Worm (Caenorhabditis elegans) whole organism, L2 larva: Measurements from ENCODE around the gene epg-4.

Experiments
- C34F6.9 ChIP-seq: fragments of 150-350 bp; optimal IDR thresholded peaks from 2 replicates; lab custom pipeline; 2014; ENCODE audit warnings: missing biosample characterization, missing genetic modification characterization
- F13H6.1 ChIP-seq: sonication (generic microtip); optimal IDR thresholded peaks from 2 replicates; lab custom pipeline; 2016; ENCODE audit warnings: missing genetic modification characterization, missing compliant biosample characterization
- R02D3.7 ChIP-seq: fragments of 150-350 bp; optimal IDR thresholded peaks from 2 replicates; lab custom pipeline; 2014; ENCODE audit warnings: missing biosample characterization, missing genetic modification characterization
- Y55F3AM.14 ChIP-seq: fragments of 200-800 bp; sonication (Bioruptor generic); optimal IDR thresholded peaks from 2 replicates; lab custom pipeline; 2018; ENCODE audit warnings: mild to moderate bottlenecking, missing genetic modification characterization, missing compliant biosample characterization
- ZK546.5 ChIP-seq: sonication (generic microtip); optimal IDR thresholded peaks from 2 replicates; lab custom pipeline; 2017; ENCODE audit warnings: missing biosample characterization, missing genetic modification characterization
- alr-1 ChIP-seq: fragments of 150-350 bp; optimal IDR thresholded peaks from 2 replicates; lab custom pipeline; 2014; ENCODE audit warnings: missing biosample characterization, missing genetic modification characterization
- aly-2 ChIP-seq: fragments of 150-350 bp; optimal IDR thresholded peaks from 2 replicates; lab custom pipeline; 2014; ENCODE audit warnings: missing biosample characterization, missing genetic modification characterization
- ama-1 ChIP-seq: fragments of 150-350 bp; optimal IDR thresholded peaks from 2 replicates; lab custom pipeline; 2018; ENCODE audit warnings: inconsistent platforms
- blmp-1 ChIP-seq: sonication (generic microtip); optimal IDR thresholded peaks from 2 replicates; lab custom pipeline; 2017; ENCODE audit warnings: missing genetic modification characterization, mild to moderate bottlenecking, missing compliant biosample characterization, antibody characterized with exemption, moderate library complexity; ENCODE audit not compliant: insufficient read depth
- ceh-16 ChIP-seq: fragments of 150-350 bp; optimal IDR thresholded peaks from 2 replicates; lab custom pipeline; 2014; ENCODE audit warnings: missing biosample characterization, missing genetic modification characterization
- ceh-82 ChIP-seq: fragments of 150-350 bp; optimal IDR thresholded peaks from 2 replicates; lab custom pipeline; 2014; ENCODE audit warnings: missing biosample characterization, missing genetic modification characterization
- crh-2 ChIP-seq: sonication (generic microtip); optimal IDR thresholded peaks from 2 replicates; lab custom pipeline; 2017; ENCODE audit warnings: missing biosample characterization, missing genetic modification characterization
- dmd-4 ChIP-seq: sonication (generic microtip); optimal IDR thresholded peaks from 2 replicates; lab custom pipeline; 2017; ENCODE audit warnings: missing biosample characterization, missing genetic modification characterization
- egl-27 ChIP-seq: sonication (generic microtip); optimal IDR thresholded peaks from 3 replicates; lab custom pipeline; 2017; ENCODE audit warnings: missing biosample characterization, missing genetic modification reagents, missing genetic modification characterization
- elt-1 ChIP-seq: fragments of 150-350 bp; optimal IDR thresholded peaks from 2 replicates; lab custom pipeline; 2014; ENCODE audit warnings: missing biosample characterization, missing genetic modification characterization
- elt-3 ChIP-seq: sonication (generic microtip); optimal IDR thresholded peaks from 2 replicates; lab custom pipeline; 2017; ENCODE audit warnings: missing biosample characterization, missing genetic modification characterization
- fos-1 ChIP-seq: fragments of 150-350 bp; optimal IDR thresholded peaks from 2 replicates; lab custom pipeline; 2014; ENCODE audit warnings: missing biosample characterization, missing genetic modification characterization
- gmeb-1 ChIP-seq: fragments of 150-350 bp; optimal IDR thresholded peaks from 2 replicates; lab custom pipeline; 2014; ENCODE audit warnings: missing biosample characterization, missing genetic modification characterization
- lin-11 ChIP-seq: fragments of 150-350 bp; sonication (generic microtip); optimal IDR thresholded peaks from 2 replicates; lab custom pipeline; 2014; ENCODE audit warnings: missing biosample characterization, missing genetic modification characterization, inconsistent platforms, mixed read lengths
- lin-13 ChIP-seq: fragments of 150-350 bp; optimal IDR thresholded peaks from 2 replicates; lab custom pipeline; 2014; ENCODE audit warnings: missing biosample characterization, missing genetic modification reagents, missing genetic modification characterization
- lin-39 ChIP-seq: fragments of 150-350 bp; optimal IDR thresholded peaks from 2 replicates; lab custom pipeline; 2014; ENCODE audit warnings: missing biosample characterization, missing genetic modification reagents, missing genetic modification characterization
- lsy-2 ChIP-seq, 2 experiments: fragments of 150-350 bp in 1 of 2; sonication (generic microtip) in 1 of 2; optimal IDR thresholded peaks; 2 replicates each; lab custom pipeline; 2014 to 2017; ENCODE audit warnings: missing biosample characterization in 2 of 2, missing genetic modification characterization in 2 of 2
- mab-5 ChIP-seq: fragments of 150-350 bp; optimal IDR thresholded peaks from 2 replicates; lab custom pipeline; 2014; ENCODE audit warnings: missing biosample characterization, missing genetic modification characterization
- mbf-1 ChIP-seq: sonication (generic microtip); optimal IDR thresholded peaks from 2 replicates; lab custom pipeline; 2017; ENCODE audit warnings: missing biosample characterization, missing genetic modification characterization
- mdl-1 ChIP-seq, 2 experiments: fragments of 150-350 bp in 1 of 2; sonication (generic microtip) in 1 of 2; optimal IDR thresholded peaks; 2 replicates each; lab custom pipeline; 2017; ENCODE audit warnings: missing biosample characterization in 2 of 2, missing genetic modification characterization in 2 of 2
- nhr-10 ChIP-seq: sonication (generic microtip); optimal IDR thresholded peaks from 2 replicates; lab custom pipeline; 2017; ENCODE audit warnings: missing biosample characterization, missing genetic modification characterization
- nhr-11 ChIP-seq: fragments of 150-350 bp; optimal IDR thresholded peaks from 2 replicates; lab custom pipeline; 2014; ENCODE audit warnings: missing biosample characterization, missing genetic modification characterization
- nhr-12 ChIP-seq: fragments of 150-350 bp; optimal IDR thresholded peaks from 2 replicates; lab custom pipeline; 2014; ENCODE audit warnings: missing biosample characterization, missing genetic modification characterization
- nhr-129 ChIP-seq: fragments of 150-350 bp; optimal IDR thresholded peaks from 2 replicates; lab custom pipeline; 2014; ENCODE audit warnings: missing biosample characterization, missing genetic modification characterization
- nhr-21 ChIP-seq: fragments of 150-350 bp; optimal IDR thresholded peaks from 2 replicates; lab custom pipeline; 2014; ENCODE audit warnings: missing biosample characterization, missing genetic modification characterization
- nhr-23 ChIP-seq: fragments of 150-350 bp; optimal IDR thresholded peaks from 2 replicates; lab custom pipeline; 2014; ENCODE audit warnings: missing biosample characterization, missing genetic modification reagents, missing genetic modification characterization
- nhr-237 ChIP-seq: fragments of 150-350 bp; optimal IDR thresholded peaks from 2 replicates; lab custom pipeline; 2014; ENCODE audit warnings: missing biosample characterization, missing genetic modification characterization
- nhr-25 ChIP-seq: fragments of 150-350 bp; sonication (generic microtip); optimal IDR thresholded peaks from 3 replicates; lab custom pipeline; 2014; ENCODE audit warnings: missing biosample characterization, missing genetic modification characterization
- nhr-6 ChIP-seq: fragments of 150-350 bp; optimal IDR thresholded peaks from 2 replicates; lab custom pipeline; 2014; ENCODE audit warnings: missing biosample characterization, missing genetic modification characterization
- nhr-77 ChIP-seq: fragments of 150-350 bp; optimal IDR thresholded peaks from 2 replicates; lab custom pipeline; 2014; ENCODE audit warnings: missing biosample characterization, missing genetic modification characterization
- peb-1 ChIP-seq: fragments of 150-350 bp; optimal IDR thresholded peaks from 2 replicates; lab custom pipeline; 2014; ENCODE audit warnings: missing biosample characterization, missing genetic modification characterization
- sem-4 ChIP-seq: fragments of 150-350 bp; optimal IDR thresholded peaks from 2 replicates; lab custom pipeline; 2014; ENCODE audit warnings: missing biosample characterization, missing genetic modification reagents, missing genetic modification characterization
- skn-1 ChIP-seq: sonication (generic microtip); optimal IDR thresholded peaks from 2 replicates; lab custom pipeline; 2017; ENCODE audit warnings: missing biosample characterization, missing genetic modification characterization
- sma-3 ChIP-seq: sonication (generic microtip); optimal IDR thresholded peaks from 2 replicates; lab custom pipeline; 2016; ENCODE audit warnings: missing genetic modification reagents, missing genetic modification characterization, missing compliant biosample characterization
- sma-9 ChIP-seq, 2 experiments: fragments of 150-350 bp in 1 of 2; sonication (generic microtip) in 1 of 2; optimal IDR thresholded peaks; 2 replicates each; lab custom pipeline; 2014 to 2016; ENCODE audit warnings: missing genetic modification characterization in 2 of 2, mild to moderate bottlenecking in 1 of 2, missing biosample characterization in 1 of 2, missing compliant biosample characterization in 1 of 2, missing genetic modification reagents in 1 of 2, moderate library complexity in 1 of 2
- snpc-4 ChIP-seq: fragments of 150-350 bp; optimal IDR thresholded peaks from 2 replicates; lab custom pipeline; 2014; ENCODE audit warnings: missing biosample characterization, missing genetic modification characterization
- unc-39 ChIP-seq: fragments of 150-350 bp; optimal IDR thresholded peaks from 2 replicates; lab custom pipeline; 2014; ENCODE audit warnings: missing biosample characterization, missing genetic modification characterization
- unc-55 ChIP-seq: fragments of 150-350 bp; sonication (generic microtip); optimal IDR thresholded peaks from 3 replicates; lab custom pipeline; 2014; ENCODE audit warnings: missing biosample characterization, missing genetic modification reagents, missing genetic modification characterization
- unc-62 ChIP-seq: fragments of 150-350 bp; optimal IDR thresholded peaks from 2 replicates; lab custom pipeline; 2014; ENCODE audit warnings: missing biosample characterization, missing genetic modification reagents, missing genetic modification characterization
- zag-1 ChIP-seq: fragments of 150-350 bp; optimal IDR thresholded peaks from 2 replicates; lab custom pipeline; 2014; ENCODE audit warnings: missing biosample characterization, missing genetic modification characterization
- ztf-1 ChIP-seq: fragments of 200-800 bp; sonication (Bioruptor generic); conservative IDR thresholded peaks from 2 replicates; pipeline ENCODE4 v1.3.6; 2022; ENCODE audit warnings: missing genetic modification characterization, missing compliant biosample characterization
- ztf-11 ChIP-seq: sonication (generic microtip); optimal IDR thresholded peaks from 2 replicates; lab custom pipeline; 2017; ENCODE audit warnings: missing biosample characterization, missing genetic modification characterization
- ztf-4 ChIP-seq: fragments of 150-350 bp; optimal IDR thresholded peaks from 2 replicates; lab custom pipeline; 2014; ENCODE audit warnings: missing biosample characterization, missing genetic modification characterization

Gene epg-4

ce11 chrIII:7165276-7165675 is 16.7 kb upstream of the epg-4 start:
- no peak for TF ChIP-seq peb-1
- no peak for TF ChIP-seq egl-27 (tag; lab: Kevin White, UChicago)
- no peak for TF ChIP-seq elt-1
- TF ChIP-seq crh-2 (tag; lab: Kevin White, UChicago): no peak
- TF ChIP-seq nhr-21: no peak
- TF ChIP-seq R02D3.7 (tag; lab: Kevin White, UChicago): no peak
- TF ChIP-seq F13H6.1 (tag; lab: Kevin White, UChicago): no peak
- TF ChIP-seq aly-2 (tag; lab: Kevin White, UChicago): no peak
- TF ChIP-seq lsy-2 (tag; optimal IDR thresholded peaks at IDR 0.05; lab: Kevin White, UChicago): no peak
- TF ChIP-seq mbf-1 (tag; lab: Kevin White, UChicago): no peak
- no peak for TF ChIP-seq sem-4
- no peak for TF ChIP-seq sma-3 (GFP tag; lab: Kevin White, UChicago)
- TF ChIP-seq nhr-23 (tag; lab: Kevin White, UChicago): no peak
- TF ChIP-seq nhr-10 (tag; lab: Kevin White, UChicago): no peak
- TF ChIP-seq snpc-4 (tag; lab: Kevin White, UChicago): no peak
- no peak for TF ChIP-seq nhr-12
- no peak for TF ChIP-seq unc-39 (tag; lab: Kevin White, UChicago)
- no peak for TF ChIP-seq fos-1 (tag; lab: Kevin White, UChicago)
- TF ChIP-seq mdl-1 (tag; optimal IDR thresholded peaks at IDR 0.05; lab: Kevin White, UChicago): no peak

ce11 chrIII:7165816-7166229 is 16.1 kb upstream of the epg-4 start:
- TF ChIP-seq fos-1 (tag; lab: Kevin White, UChicago): peak; percentile 95
- TF ChIP-seq blmp-1 (tag; lab: Kevin White, UChicago): peak; percentile 71
- no peak for TF ChIP-seq nhr-77 (tag; lab: Kevin White, UChicago)
- no peak for TF ChIP-seq ztf-1
- TF ChIP-seq elt-1: no peak
- peak; percentile 57 for TF ChIP-seq unc-55
- no peak for TF ChIP-seq nhr-21
- TF ChIP-seq dmd-4 (tag; lab: Kevin White, UChicago): no peak
- TF ChIP-seq lsy-2 (tag; optimal IDR thresholded peaks at IDR 0.05; lab: Kevin White, UChicago): peak in 1 of 2 experiments; percentile 50
- no peak for TF ChIP-seq ceh-16 (tag; lab: Kevin White, UChicago)
- no peak for TF ChIP-seq unc-62 (GFP tag; lab: Kevin White, UChicago)
- TF ChIP-seq ztf-11 (tag; lab: Kevin White, UChicago): no peak
- no peak for TF ChIP-seq ztf-4 (tag; lab: Kevin White, UChicago)
- TF ChIP-seq R02D3.7 (tag; lab: Kevin White, UChicago): no peak
- TF ChIP-seq C34F6.9 (tag; lab: Kevin White, UChicago): peak; percentile 80
- TF ChIP-seq ama-1 (lab: Kevin White, UChicago): no peak
- peak; percentile 43 for TF ChIP-seq egl-27 (tag; lab: Kevin White, UChicago)
- no peak for TF ChIP-seq alr-1 (tag; lab: Kevin White, UChicago)
- no peak for TF ChIP-seq ceh-82 (tag; lab: Kevin White, UChicago)
- TF ChIP-seq Y55F3AM.14: no peak
- TF ChIP-seq nhr-129: peak; percentile 76
- TF ChIP-seq snpc-4 (tag; lab: Kevin White, UChicago): no peak
- no peak for TF ChIP-seq nhr-12
- TF ChIP-seq F13H6.1 (tag; lab: Kevin White, UChicago): peak; percentile 51
- TF ChIP-seq nhr-23 (tag; lab: Kevin White, UChicago): no peak
- no peak for TF ChIP-seq lin-39
- TF ChIP-seq peb-1: no peak
- TF ChIP-seq crh-2 (tag; lab: Kevin White, UChicago): peak; percentile 87
- no peak for TF ChIP-seq mbf-1 (tag; lab: Kevin White, UChicago)
- TF ChIP-seq aly-2 (tag; lab: Kevin White, UChicago): no peak
- no peak for TF ChIP-seq sem-4
- no peak for TF ChIP-seq unc-39 (tag; lab: Kevin White, UChicago)
- no peak for TF ChIP-seq skn-1 (tag; lab: Kevin White, UChicago)
- peak in 1 of 2 experiments; percentile 21 for TF ChIP-seq mdl-1 (tag; optimal IDR thresholded peaks at IDR 0.05; lab: Kevin White, UChicago)
- no peak for TF ChIP-seq nhr-6 (tag; lab: Kevin White, UChicago)
- TF ChIP-seq nhr-25 (tag; lab: Kevin White, UChicago): no peak
- TF ChIP-seq mab-5 (tag; lab: Kevin White, UChicago): no peak
- TF ChIP-seq nhr-237: no peak
- no peak for TF ChIP-seq nhr-10 (tag; lab: Kevin White, UChicago)
- TF ChIP-seq nhr-11: no peak
- peak; percentile 52 for TF ChIP-seq gmeb-1 (tag; lab: Kevin White, UChicago)
- peak; percentile 73 for TF ChIP-seq sma-9 (GFP tag; optimal IDR thresholded peaks at IDR 0.05; lab: Kevin White, UChicago)
- no peak for TF ChIP-seq sma-9 (tag; optimal IDR thresholded peaks at IDR 0.05; lab: Kevin White, UChicago)
- no peak for TF ChIP-seq lin-13 (GFP tag; lab: Kevin White, UChicago)
- no peak for TF ChIP-seq elt-3 (tag; lab: Kevin White, UChicago)
- TF ChIP-seq zag-1 (tag; lab: Kevin White, UChicago): no peak
- TF ChIP-seq lin-11 (tag; lab: Kevin White, UChicago): no peak
- TF ChIP-seq sma-3 (GFP tag; lab: Kevin White, UChicago): no peak
- no peak for TF ChIP-seq ZK546.5 (tag; lab: Kevin White, UChicago)
